Fruit fly (Drosophila melanogaster): ENCODE data around the gene InR.

- TF ChIP-seq CG8478 (optimal IDR thresholded peaks at IDR 0.05), result no peak
- no peak for TF ChIP-seq psq (optimal IDR thresholded peaks at IDR 0.05)
- no peak for TF ChIP-seq pan (optimal IDR thresholded peaks at IDR 0.05)
Measured at dm6 chr3R:21614858-21615427, 4.2 kb downstream of the InR start.

Measured in whole organism.